Fruit fly (Drosophila melanogaster) whole organism: ENCODE measurements around the gene ck.

Experiments used
- CG8478 ChIP-seq: fragments of >200 bp; optimal IDR thresholded peaks from 2 replicates; lab custom pipeline; 2018; ENCODE audit warnings: inconsistent platforms
- EcR ChIP-seq, 2 experiments: fragments of >200 bp; optimal IDR thresholded peaks; 2 replicates each; lab custom pipeline; 2017; ENCODE audit warnings: missing biosample characterization in 2 of 2, missing genetic modification characterization in 2 of 2, missing genetic modification reagents in 2 of 2
- pan ChIP-seq: fragments of >200 bp; optimal IDR thresholded peaks from 2 replicates; lab custom pipeline; 2017
- psq ChIP-seq: fragments of >200 bp; optimal IDR thresholded peaks from 2 replicates; lab custom pipeline; 2017
- usp ChIP-seq: fragments of >200 bp; optimal IDR thresholded peaks from 2 replicates; lab custom pipeline; 2017; ENCODE audit warnings: missing biosample characterization, missing genetic modification characterization, mixed read lengths

dm6 chr2L:15008034-15008433, 49.6 kb downstream of the ck start:
- no peak for TF ChIP-seq pan (lab: Kevin White, UChicago)
- no peak for TF ChIP-seq psq
- no peak for TF ChIP-seq CG8478 (lab: Kevin White, UChicago)
- TF ChIP-seq EcR (GFP tag; optimal IDR thresholded peaks at IDR 0.05; lab: Kevin White, UChicago) = no peak
- no peak for TF ChIP-seq usp
